Worm (Caenorhabditis elegans) whole organism, mixed stage, embryonic: ENCODE results near the gene del-6.

Source experiments
- ces-1 ChIP-seq: fragments of 150-350 bp; optimal IDR thresholded peaks from 2 replicates; lab custom pipeline; 2014; ENCODE audit warnings: missing biosample characterization, missing genetic modification reagents, missing genetic modification characterization
- flh-1 ChIP-seq: fragments of 200-800 bp; sonication (Bioruptor generic); optimal IDR thresholded peaks from 2 replicates; lab custom pipeline; 2018; ENCODE audit warnings: mild to moderate bottlenecking, missing genetic modification characterization, moderate library complexity, missing compliant biosample characterization
- lin-13 ChIP-seq: fragments of 150-350 bp; optimal IDR thresholded peaks from 2 replicates; lab custom pipeline; 2014; ENCODE audit warnings: missing biosample characterization, missing genetic modification characterization
- lsy-2 ChIP-seq: fragments of 150-350 bp; optimal IDR thresholded peaks from 2 replicates; lab custom pipeline; 2014; ENCODE audit warnings: missing biosample characterization, missing genetic modification characterization
- snpc-4 ChIP-seq: fragments of 150-350 bp; optimal IDR thresholded peaks from 2 replicates; lab custom pipeline; 2014; ENCODE audit warnings: missing biosample characterization, missing genetic modification characterization

ce11 chrV:10594810-10595209 lies 22.1 kb downstream of the del-6 start, which contains the start of gene T21C9.11:
- no peak for TF ChIP-seq snpc-4 (tag; lab: Kevin White, UChicago)
- TF ChIP-seq lsy-2 (tag; lab: Kevin White, UChicago) = no peak
- TF ChIP-seq ces-1 (GFP tag; lab: Kevin White, UChicago) = no peak
- no peak for TF ChIP-seq lin-13 (tag; lab: Kevin White, UChicago)
- no peak for TF ChIP-seq flh-1 (GFP tag; lab: Kevin White, UChicago)
